Fruit fly (Drosophila melanogaster) whole organism, embryonic: ENCODE results near the gene Glg1.
A peak's percentile ranks its signal among the peaks of the same experiment; 100 is the strongest.

Source experiments
- CG10267 ChIP-seq: fragments of 200-800 bp; sonication (Bioruptor generic); optimal IDR thresholded peaks from 2 replicates; lab custom pipeline; 2018; ENCODE audit warnings: missing biosample characterization, mild to moderate bottlenecking, missing genetic modification characterization, moderate library complexity
- CG11085 ChIP-seq: fragments of 200-800 bp; sonication (Bioruptor generic); IDR thresholded peaks from 2 replicates; pipeline ENCODE4 v1.3.6; 2022; ENCODE audit warnings: missing biosample characterization, missing genetic modification characterization
- CG12299 ChIP-seq: fragments of 200-800 bp; sonication (Bioruptor generic); optimal IDR thresholded peaks from 2 replicates; lab custom pipeline; 2018; ENCODE audit warnings: missing biosample characterization, mild to moderate bottlenecking, missing genetic modification characterization
- CG1233 ChIP-seq: fragments of 200-800 bp; sonication (Bioruptor generic); optimal IDR thresholded peaks from 4 replicates; lab custom pipeline; 2018; ENCODE audit warnings: missing biosample characterization, mild to moderate bottlenecking, missing genetic modification characterization
- CG12659 ChIP-seq: fragments of 200-800 bp; sonication (Bioruptor generic); optimal IDR thresholded peaks from 3 replicates; lab custom pipeline; 2017; ENCODE audit warnings: mild to moderate bottlenecking, missing biosample characterization, missing genetic modification reagents, missing genetic modification characterization
- CG1647 ChIP-seq: fragments of 200-800 bp; sonication (Bioruptor generic); optimal IDR thresholded peaks from 3 replicates; lab custom pipeline; 2016; ENCODE audit warnings: missing biosample characterization, missing genetic modification characterization
- CG16779 ChIP-seq: fragments of 200-800 bp; sonication (Bioruptor generic); IDR thresholded peaks from 2 replicates; pipeline ENCODE4 v1.3.6; 2022; ENCODE audit warnings: missing biosample characterization, missing genetic modification characterization
- CG17361 ChIP-seq: fragments of 200-800 bp; sonication (Bioruptor generic); IDR thresholded peaks from 3 replicates; pipeline ENCODE4 v1.3.6; 2022; ENCODE audit warnings: missing biosample characterization, missing genetic modification characterization
- CG2129 ChIP-seq: fragments of 200-800 bp; sonication (Bioruptor generic); IDR thresholded peaks from 2 replicates; pipeline ENCODE4 v1.3.6; 2022; ENCODE audit warnings: missing biosample characterization, missing genetic modification characterization; ENCODE audit not compliant: partially characterized antibody
- CG2712 ChIP-seq: fragments of 200-800 bp; optimal IDR thresholded peaks from 3 replicates; lab custom pipeline; 2019; ENCODE audit warnings: missing biosample characterization, mild to moderate bottlenecking, missing genetic modification characterization, moderate library complexity
- CG33213 ChIP-seq: fragments of 200-800 bp; sonication (Bioruptor generic); optimal IDR thresholded peaks from 3 replicates; lab custom pipeline; 2016; ENCODE audit warnings: missing biosample characterization, missing genetic modification characterization
- CG34376 ChIP-seq: fragments of 200-800 bp; sonication (Bioruptor generic); optimal IDR thresholded peaks from 2 replicates; lab custom pipeline; 2018; ENCODE audit warnings: missing biosample characterization, mild to moderate bottlenecking, missing genetic modification characterization
- CG3726 ChIP-seq: fragments of 200-800 bp; sonication (Bioruptor generic); IDR thresholded peaks from 3 replicates; pipeline ENCODE4, ENCODE4 v1.3.6; 2022; ENCODE audit warnings: missing biosample characterization, missing genetic modification characterization
- CG42726 ChIP-seq: fragments of 200-800 bp; sonication (Bioruptor generic); IDR thresholded peaks from 2 replicates; pipeline ENCODE4 v1.3.6; 2022; ENCODE audit warnings: missing biosample characterization, missing genetic modification characterization; ENCODE audit not compliant: partially characterized antibody
- CG4424 ChIP-seq: fragments of 200-800 bp; sonication (Bioruptor generic); optimal IDR thresholded peaks from 3 replicates; lab custom pipeline; 2016; ENCODE audit warnings: missing biosample characterization, missing genetic modification characterization
- CG4730 ChIP-seq: fragments of 200-800 bp; sonication (Bioruptor generic); IDR thresholded peaks from 2 replicates; pipeline ENCODE4 v1.3.6; 2022; ENCODE audit warnings: missing biosample characterization, missing genetic modification characterization
- CG6765 ChIP-seq: fragments of 200-800 bp; sonication (Bioruptor generic); optimal IDR thresholded peaks from 3 replicates; lab custom pipeline; 2017; ENCODE audit warnings: missing biosample characterization, mild to moderate bottlenecking, missing genetic modification characterization
- CG8359 ChIP-seq: fragments of 200-800 bp; sonication (Bioruptor generic); optimal IDR thresholded peaks from 2 replicates; lab custom pipeline; 2017; ENCODE audit warnings: missing biosample characterization, mild to moderate bottlenecking, missing genetic modification characterization, borderline replicate concordance
- Dbx ChIP-seq: fragments of 200-800 bp; sonication (Bioruptor generic); IDR thresholded peaks from 3 replicates; pipeline ENCODE4 v1.3.6; 2022; ENCODE audit warnings: missing biosample characterization, missing genetic modification characterization
- Dfd ChIP-seq, 2 experiments: fragments of >200 bp; optimal IDR thresholded peaks; 2 replicates each; lab custom pipeline; 2017; ENCODE audit warnings: missing biosample characterization in 2 of 2, missing genetic modification characterization in 2 of 2
- Dip3 ChIP-seq: fragments of 200-800 bp; sonication (Bioruptor generic); optimal IDR thresholded peaks from 3 replicates; lab custom pipeline; 2016; ENCODE audit warnings: missing biosample characterization, missing genetic modification characterization
- E2f2 ChIP-seq: fragments of 200-800 bp; sonication (Bioruptor generic); IDR thresholded peaks from 2 replicates; pipeline ENCODE4 v1.3.6; 2022; ENCODE audit warnings: missing biosample characterization, missing genetic modification characterization
- Elba2 ChIP-seq: fragments of 200-800 bp; sonication (Bioruptor generic); optimal IDR thresholded peaks from 3 replicates; lab custom pipeline; 2016; ENCODE audit warnings: missing biosample characterization, missing genetic modification characterization
- Fer3 ChIP-seq: fragments of 200-800 bp; sonication (Bioruptor generic); optimal IDR thresholded peaks from 2 replicates; lab custom pipeline; 2018; ENCODE audit warnings: missing biosample characterization, mild to moderate bottlenecking, missing genetic modification characterization, moderate library complexity
- Hmr ChIP-seq: fragments of 200-800 bp; sonication (Bioruptor generic); optimal IDR thresholded peaks from 3 replicates; lab custom pipeline; 2017; ENCODE audit warnings: mild to moderate bottlenecking, missing biosample characterization, missing genetic modification reagents, missing genetic modification characterization
- Hr3 ChIP-seq: fragments of 200-800 bp; sonication (Bioruptor generic); optimal IDR thresholded peaks from 3 replicates; lab custom pipeline; 2016; ENCODE audit warnings: missing biosample characterization, missing genetic modification characterization
- Hr78 ChIP-seq, 2 experiments: fragments of 200-800 bp in 1 of 2; fragments of >200 bp in 1 of 2; sonication (Bioruptor generic) in 1 of 2; optimal IDR thresholded peaks; 2 replicates each; lab custom pipeline; 2017 to 2019; ENCODE audit warnings: missing biosample characterization in 2 of 2, missing genetic modification characterization in 2 of 2, mild to moderate bottlenecking in 1 of 2, moderate library complexity in 1 of 2
- MESR4 ChIP-seq: fragments of 200-800 bp; sonication (Bioruptor generic); optimal IDR thresholded peaks from 2 replicates; lab custom pipeline; 2018; ENCODE audit warnings: missing biosample characterization, mild to moderate bottlenecking, missing genetic modification characterization, moderate library complexity
- Nf-YC ChIP-seq: fragments of 200-800 bp; optimal IDR thresholded peaks from 3 replicates; lab custom pipeline; 2019; ENCODE audit warnings: missing biosample characterization, mild to moderate bottlenecking, missing genetic modification characterization, moderate library complexity
- Oaz ChIP-seq: fragments of 200-800 bp; sonication (Bioruptor generic); IDR thresholded peaks from 2 replicates; pipeline ENCODE4 v1.3.6; 2022; ENCODE audit warnings: missing biosample characterization, missing genetic modification characterization
- Optix ChIP-seq: fragments of 200-800 bp; sonication (Bioruptor generic); IDR thresholded peaks from 3 replicates; pipeline ENCODE4 v1.3.6; 2022; ENCODE audit warnings: missing biosample characterization, missing genetic modification characterization
- Sry-β ChIP-seq: fragments of 200-800 bp; sonication (Bioruptor generic); optimal IDR thresholded peaks from 2 replicates; lab custom pipeline; 2018; ENCODE audit warnings: missing biosample characterization, mild to moderate bottlenecking, missing genetic modification characterization, moderate library complexity
- Xbp1 ChIP-seq: fragments of 200-800 bp; sonication (Bioruptor generic); optimal IDR thresholded peaks from 3 replicates; lab custom pipeline; 2016; ENCODE audit warnings: missing biosample characterization, mild to moderate bottlenecking, missing genetic modification characterization
- az2 ChIP-seq: fragments of 200-800 bp; sonication (Bioruptor generic); optimal IDR thresholded peaks from 3 replicates; lab custom pipeline; 2016; ENCODE audit warnings: missing biosample characterization, missing genetic modification characterization
- dimm ChIP-seq: fragments of 200-800 bp; sonication (Bioruptor generic); IDR thresholded peaks from 2 replicates; pipeline ENCODE4 v1.3.6; 2022; ENCODE audit warnings: missing biosample characterization, missing genetic modification characterization
- dmrt99B ChIP-seq: fragments of 200-800 bp; sonication (Bioruptor generic); optimal IDR thresholded peaks from 2 replicates; lab custom pipeline; 2018; ENCODE audit warnings: missing biosample characterization, mild to moderate bottlenecking, missing genetic modification characterization, moderate library complexity
- ftz-f1 ChIP-seq: fragments of 200-800 bp; sonication (Bioruptor generic); optimal IDR thresholded peaks from 2 replicates; lab custom pipeline; 2016; ENCODE audit warnings: missing biosample characterization, missing genetic modification characterization
- gfzf ChIP-seq: fragments of 200-800 bp; sonication (Bioruptor generic); optimal IDR thresholded peaks from 2 replicates; lab custom pipeline; 2016; ENCODE audit warnings: missing biosample characterization, mild to moderate bottlenecking, missing genetic modification characterization, moderate library complexity
- lab ChIP-seq: fragments of 200-800 bp; sonication (Bioruptor generic); optimal IDR thresholded peaks from 3 replicates; lab custom pipeline; 2017; ENCODE audit warnings: missing biosample characterization, missing genetic modification characterization, mild to moderate bottlenecking, moderate library complexity, missing genetic modification reagents
- maf-S ChIP-seq: fragments of 200-800 bp; sonication (Bioruptor generic); optimal IDR thresholded peaks from 2 replicates; lab custom pipeline; 2016; ENCODE audit warnings: missing biosample characterization, missing genetic modification characterization
- mld ChIP-seq: fragments of 200-800 bp; sonication (Bioruptor generic); IDR thresholded peaks from 3 replicates; pipeline ENCODE4 v1.3.6; 2022; ENCODE audit warnings: missing biosample characterization, missing genetic modification characterization; ENCODE audit not compliant: partially characterized antibody
- nerfin-1 ChIP-seq: fragments of 200-800 bp; sonication (Bioruptor generic); optimal IDR thresholded peaks from 3 replicates; lab custom pipeline; 2019; ENCODE audit warnings: missing biosample characterization, mild to moderate bottlenecking, missing genetic modification characterization, moderate library complexity
- nom ChIP-seq: fragments of 200-800 bp; sonication (Bioruptor generic); optimal IDR thresholded peaks from 2 replicates; lab custom pipeline; 2017; ENCODE audit warnings: missing biosample characterization, missing genetic modification characterization, mild to moderate bottlenecking, moderate library complexity, missing genetic modification reagents
- otp ChIP-seq: fragments of 200-800 bp; sonication (Bioruptor generic); IDR thresholded peaks from 3 replicates; pipeline ENCODE4, ENCODE4 v1.3.6; 2022; ENCODE audit warnings: missing biosample characterization, missing genetic modification characterization
- sob ChIP-seq: fragments of 200-800 bp; sonication (Bioruptor generic); IDR thresholded peaks from 2 replicates; pipeline ENCODE4 v1.3.6; 2022; ENCODE audit warnings: missing biosample characterization, missing genetic modification characterization
- twi ChIP-seq: fragments of 200-800 bp; optimal IDR thresholded peaks from 2 replicates; lab custom pipeline; 2019; ENCODE audit warnings: missing biosample characterization, mild to moderate bottlenecking, missing genetic modification characterization, moderate library complexity
- unc-4 ChIP-seq: fragments of 200-800 bp; sonication (Bioruptor generic); IDR thresholded peaks from 2 replicates; pipeline ENCODE4 v1.3.6; 2022; ENCODE audit warnings: missing biosample characterization, missing genetic modification characterization; ENCODE audit not compliant: partially characterized antibody
- z ChIP-seq: fragments of 200-800 bp; sonication (Bioruptor generic); IDR thresholded peaks from 3 replicates; pipeline ENCODE4 v1.3.6; 2022; ENCODE audit warnings: missing biosample characterization, missing genetic modification characterization
- zf30C ChIP-seq: fragments of 200-800 bp; sonication (Bioruptor generic); optimal IDR thresholded peaks from 3 replicates; lab custom pipeline; 2018; ENCODE audit warnings: missing biosample characterization, mild to moderate bottlenecking, missing genetic modification characterization
- zfh1 ChIP-seq: fragments of 200-800 bp; sonication (Bioruptor generic); IDR thresholded peaks from 3 replicates; pipeline ENCODE4 v1.3.6; 2022; ENCODE audit warnings: missing biosample characterization, missing genetic modification characterization
- zfh2 ChIP-seq: fragments of 200-800 bp; sonication (Bioruptor generic); optimal IDR thresholded peaks from 2 replicates; lab custom pipeline; 2016; ENCODE audit warnings: missing biosample characterization, missing genetic modification characterization

Glg1 gene

dm6 chr3L:21536857-21537256 lies 29.5 kb upstream of the Glg1 start, which contains the start of gene Rpn10 (continued):
- peak; percentile 24 for TF ChIP-seq twi (tag; lab: Kevin White, UChicago)
- TF ChIP-seq CG12299: peak; percentile 1
- TF ChIP-seq CG8359 (GFP tag; lab: Kevin White, UChicago): no peak
- TF ChIP-seq Elba2: no peak
- TF ChIP-seq CG2712 (tag; lab: Kevin White, UChicago): peak; percentile 53
- no peak for TF ChIP-seq dmrt99B (tag; lab: Kevin White, UChicago)
- TF ChIP-seq Nf-YC (tag; lab: Kevin White, UChicago): no peak
- peak; percentile 6 for TF ChIP-seq az2 (GFP tag; lab: Kevin White, UChicago)
- TF ChIP-seq CG1647 (GFP tag; lab: Kevin White, UChicago): no peak
- no peak for TF ChIP-seq Sry-β
- no peak for TF ChIP-seq Hmr (GFP tag; lab: Kevin White, UChicago)
- no peak for TF ChIP-seq Optix
- peak; percentile 1 for TF ChIP-seq CG4424 (GFP tag; lab: Kevin White, UChicago)
- peak; percentile 65; the same call in 1 of the 2 replicates for TF ChIP-seq sob (GFP tag; lab: Robert Waterston, UW)
- TF ChIP-seq Hr3 (GFP tag; lab: Kevin White, UChicago): no peak
- peak; percentile 97 for TF ChIP-seq unc-4 (GFP tag; lab: Robert Waterston, UW)
- peak; percentile 2 for TF ChIP-seq Fer3 (tag; lab: Kevin White, UChicago)
- peak in 1 of 2 experiments; percentile 99 for TF ChIP-seq Hr78 (GFP tag; optimal IDR thresholded peaks at IDR 0.05; lab: Kevin White, UChicago)
- no peak for TF ChIP-seq ftz-f1 (GFP tag; lab: Kevin White, UChicago)
- no peak for TF ChIP-seq z
- TF ChIP-seq CG3726 (GFP tag; lab: Robert Waterston, UW): no peak
- no peak for TF ChIP-seq Oaz (GFP tag; lab: Robert Waterston, UW)
- peak; percentile 58 for TF ChIP-seq E2f2
- peak; percentile 93 for TF ChIP-seq mld (GFP tag; lab: Robert Waterston, UW)
- TF ChIP-seq CG42726 (GFP tag; lab: Robert Waterston, UW): peak; percentile 98
- TF ChIP-seq CG11085 (GFP tag; lab: Robert Waterston, UW): no peak
- TF ChIP-seq nom (GFP tag; lab: Kevin White, UChicago): peak; percentile 8
- TF ChIP-seq CG33213 (GFP tag; lab: Kevin White, UChicago): peak; percentile 73
- no peak for TF ChIP-seq CG4730
- TF ChIP-seq CG16779 (GFP tag; lab: Robert Waterston, UW): no peak
- TF ChIP-seq maf-S (GFP tag; lab: Kevin White, UChicago): peak; percentile 17
- no peak for TF ChIP-seq CG1233
- TF ChIP-seq zfh1 (GFP tag; lab: Robert Waterston, UW): no peak
- peak; percentile 83 for TF ChIP-seq CG12659 (GFP tag; lab: Kevin White, UChicago)
- peak; percentile 58 for TF ChIP-seq nerfin-1 (tag; lab: Kevin White, UChicago)
- TF ChIP-seq CG10267 (tag; lab: Kevin White, UChicago): peak; percentile 58
- TF ChIP-seq CG17361 (GFP tag; lab: Robert Waterston, UW): peak; percentile 47; the same call in 1 of the 3 replicates
- TF ChIP-seq CG2129 (GFP tag; lab: Robert Waterston, UW): peak; percentile 93
- TF ChIP-seq lab (GFP tag; lab: Kevin White, UChicago): no peak
- peak; percentile 21 for TF ChIP-seq Dip3
- TF ChIP-seq gfzf (GFP tag; lab: Kevin White, UChicago): peak; percentile 71
- peak; percentile 78 for TF ChIP-seq zf30C (GFP tag; lab: Kevin White, UChicago)
- no peak for TF ChIP-seq dimm (GFP tag; lab: Robert Waterston, UW)
- no peak for TF ChIP-seq Dfd (GFP tag; optimal IDR thresholded peaks at IDR 0.05; lab: Kevin White, UChicago)
- peak; percentile 27 for TF ChIP-seq zfh2 (GFP tag; lab: Kevin White, UChicago)
- TF ChIP-seq CG6765: no peak
- no peak for TF ChIP-seq CG34376 (GFP tag; lab: Kevin White, UChicago)
- TF ChIP-seq Dbx (GFP tag; lab: Robert Waterston, UW): peak; percentile 76
- no peak for TF ChIP-seq otp (GFP tag; lab: Robert Waterston, UW)
- TF ChIP-seq Xbp1 (GFP tag; lab: Kevin White, UChicago): peak; percentile 58
- peak; percentile 76 for TF ChIP-seq MESR4
